Worm (Caenorhabditis elegans) whole organism, L3 larva: ENCODE measurements around the gene Y44A6B.3.

Experiments used
- ceh-16 ChIP-seq: sonication (generic microtip); optimal IDR thresholded peaks from 2 replicates; lab custom pipeline; 2017; ENCODE audit warnings: missing biosample characterization, missing genetic modification characterization
- elt-3 ChIP-seq, 3 experiments: fragments of 150-350 bp in 1 of 3; sonication (generic microtip) in 2 of 3; optimal IDR thresholded peaks; 2 replicates in 2 of 3; 4 replicates in 1 of 3; lab custom pipeline; 2014 to 2017; ENCODE audit warnings: missing biosample characterization in 3 of 3, missing genetic modification characterization in 3 of 3
- unc-62 ChIP-seq: fragments of 150-350 bp; sonication (generic microtip); optimal IDR thresholded peaks from 4 replicates; lab custom pipeline; 2014; ENCODE audit warnings: missing biosample characterization, missing genetic modification reagents, missing genetic modification characterization
- ztf-11 ChIP-seq: fragments of 150-350 bp; optimal IDR thresholded peaks from 2 replicates; lab custom pipeline; 2014; ENCODE audit warnings: missing biosample characterization, missing genetic modification characterization

DNA sequence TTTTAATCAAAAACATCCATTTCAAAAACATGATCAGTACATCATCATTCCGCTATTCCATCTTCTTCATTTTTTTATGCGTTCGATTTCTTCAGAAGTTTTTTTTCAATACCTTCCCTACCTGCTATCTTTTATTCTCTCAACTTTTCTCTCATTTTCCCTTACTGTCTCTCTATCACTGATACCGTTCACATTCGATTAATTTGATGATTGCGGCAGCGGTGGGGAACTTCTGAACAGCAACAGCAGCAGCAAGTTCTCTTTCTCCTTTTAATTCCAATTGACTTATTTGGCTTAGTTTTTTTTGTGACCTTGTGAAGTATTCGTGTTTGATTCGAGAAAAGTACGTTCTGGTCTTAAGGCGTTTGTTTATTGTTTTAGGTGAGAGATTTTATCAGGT, 10.6 kb upstream of the Y44A6B.3 start:
- TF ChIP-seq unc-62: no peak
- no peak for TF ChIP-seq ztf-11
- TF ChIP-seq elt-3 (tag; optimal IDR thresholded peaks at IDR 0.05; lab: Kevin White, UChicago): peak in 2 of 3 experiments; percentile 66 to 82
- no peak for TF ChIP-seq ceh-16
